Fruit fly (Drosophila melanogaster) whole organism, embryonic: Measurements from ENCODE around the gene Pdi.
A peak's percentile ranks its signal among the peaks of the same experiment; 100 is the strongest.

Experiments
- BEAF-32 ChIP-seq: fragments of 200-800 bp; sonication (Bioruptor generic); optimal IDR thresholded peaks from 3 replicates; lab custom pipeline; 2017; ENCODE audit warnings: missing biosample characterization, missing genetic modification characterization, mild to moderate bottlenecking, moderate library complexity, missing genetic modification reagents
- Blimp-1 ChIP-seq: fragments of 200-800 bp; sonication (Bioruptor generic); optimal IDR thresholded peaks from 3 replicates; lab custom pipeline; 2018; ENCODE audit warnings: missing biosample characterization, missing genetic modification characterization, mild to moderate bottlenecking, moderate library complexity, missing genetic modification reagents
- CG10274 ChIP-seq: fragments of 200-800 bp; sonication (Bioruptor generic); optimal IDR thresholded peaks from 3 replicates; lab custom pipeline; 2017; ENCODE audit warnings: missing biosample characterization, mild to moderate bottlenecking, missing genetic modification characterization
- CG10366 ChIP-seq: fragments of 200-800 bp; sonication (Bioruptor generic); IDR thresholded peaks from 2 replicates; pipeline ENCODE4 v1.3.6; 2022; ENCODE audit warnings: missing biosample characterization, missing genetic modification characterization
- CG14050 ChIP-seq: fragments of 200-800 bp; sonication (Bioruptor generic); IDR thresholded peaks from 3 replicates; pipeline ENCODE4 v1.3.6; 2022; ENCODE audit warnings: missing biosample characterization, missing genetic modification characterization
- CG14710 ChIP-seq: fragments of 200-800 bp; sonication (Bioruptor generic); optimal IDR thresholded peaks from 3 replicates; lab custom pipeline; 2019; ENCODE audit warnings: missing biosample characterization, mild to moderate bottlenecking, missing genetic modification characterization, moderate library complexity
- CG15073 ChIP-seq: fragments of 200-800 bp; sonication (Bioruptor generic); optimal IDR thresholded peaks from 2 replicates; lab custom pipeline; 2016; ENCODE audit warnings: missing biosample characterization, missing genetic modification characterization
- CG17359 ChIP-seq: fragments of 200-800 bp; sonication (Bioruptor generic); optimal IDR thresholded peaks from 3 replicates; lab custom pipeline; 2018; ENCODE audit warnings: missing biosample characterization, mild to moderate bottlenecking, missing genetic modification characterization, moderate library complexity
- CG18262 ChIP-seq: fragments of 200-800 bp; optimal IDR thresholded peaks from 3 replicates; lab custom pipeline; 2019; ENCODE audit warnings: missing biosample characterization, mild to moderate bottlenecking, missing genetic modification characterization, moderate library complexity
- CG3065 ChIP-seq: fragments of 200-800 bp; sonication (Bioruptor generic); optimal IDR thresholded peaks from 2 replicates; lab custom pipeline; 2016; ENCODE audit warnings: missing biosample characterization, missing genetic modification characterization
- CG32532 ChIP-seq: fragments of 200-800 bp; sonication (Bioruptor generic); IDR thresholded peaks from 2 replicates; pipeline ENCODE4 v1.3.6; 2022; ENCODE audit warnings: missing biosample characterization, missing genetic modification characterization
- CG3281 ChIP-seq: fragments of 200-800 bp; sonication (Bioruptor generic); optimal IDR thresholded peaks from 3 replicates; lab custom pipeline; 2017; ENCODE audit warnings: missing biosample characterization, mild to moderate bottlenecking, missing genetic modification characterization
- CG4424 ChIP-seq: fragments of 200-800 bp; sonication (Bioruptor generic); optimal IDR thresholded peaks from 3 replicates; lab custom pipeline; 2016; ENCODE audit warnings: missing biosample characterization, missing genetic modification characterization
- CG4854 ChIP-seq: fragments of 200-800 bp; sonication (Bioruptor generic); optimal IDR thresholded peaks from 2 replicates; lab custom pipeline; 2016; ENCODE audit warnings: missing biosample characterization, missing genetic modification characterization, inconsistent platforms
- CG5180 ChIP-seq: fragments of 200-800 bp; sonication (Bioruptor generic); optimal IDR thresholded peaks from 3 replicates; lab custom pipeline; 2017; ENCODE audit warnings: missing biosample characterization, missing genetic modification characterization, mild to moderate bottlenecking, moderate library complexity, missing genetic modification reagents
- CG6654 ChIP-seq: fragments of 200-800 bp; sonication (Bioruptor generic); optimal IDR thresholded peaks from 2 replicates; lab custom pipeline; 2017; ENCODE audit warnings: missing biosample characterization, mild to moderate bottlenecking, missing genetic modification characterization
- CG6765 ChIP-seq: fragments of 200-800 bp; sonication (Bioruptor generic); optimal IDR thresholded peaks from 3 replicates; lab custom pipeline; 2017; ENCODE audit warnings: missing biosample characterization, mild to moderate bottlenecking, missing genetic modification characterization
- CG7963 ChIP-seq: fragments of 200-800 bp; sonication (Bioruptor generic); IDR thresholded peaks from 3 replicates; pipeline ENCODE4 v1.3.6; 2022; ENCODE audit warnings: missing biosample characterization, missing genetic modification characterization; ENCODE audit not compliant: partially characterized antibody
- CG7987 ChIP-seq: fragments of 200-800 bp; sonication (Bioruptor generic); optimal IDR thresholded peaks from 2 replicates; lab custom pipeline; 2018; ENCODE audit warnings: missing biosample characterization, mild to moderate bottlenecking, missing genetic modification characterization, moderate library complexity
- CkIIα-i1 ChIP-seq: fragments of 200-800 bp; sonication (Bioruptor generic); IDR thresholded peaks from 2 replicates; pipeline ENCODE4 v1.3.6; 2022; ENCODE audit warnings: missing biosample characterization, missing genetic modification characterization
- Dad ChIP-seq: fragments of 200-800 bp; sonication (Bioruptor generic); optimal IDR thresholded peaks from 3 replicates; lab custom pipeline; 2016; ENCODE audit warnings: missing biosample characterization, missing genetic modification characterization
- Deaf1 ChIP-seq: fragments of 200-800 bp; optimal IDR thresholded peaks from 3 replicates; lab custom pipeline; 2019; ENCODE audit warnings: missing biosample characterization, mild to moderate bottlenecking, missing genetic modification characterization, moderate library complexity
- Doc3 ChIP-seq: fragments of 200-800 bp; sonication (Bioruptor generic); IDR thresholded peaks from 3 replicates; pipeline ENCODE4 v1.3.6; 2022; ENCODE audit warnings: missing biosample characterization, missing genetic modification characterization; ENCODE audit not compliant: partially characterized antibody
- Gsc ChIP-seq: fragments of 200-800 bp; sonication (Bioruptor generic); IDR thresholded peaks from 2 replicates; pipeline ENCODE4 v1.3.6; 2022; ENCODE audit warnings: missing biosample characterization, missing genetic modification characterization
- HLH54F ChIP-seq: fragments of 200-800 bp; sonication (Bioruptor generic); optimal IDR thresholded peaks from 3 replicates; lab custom pipeline; 2016; ENCODE audit warnings: missing biosample characterization, missing genetic modification characterization
- HmgD ChIP-seq: fragments of 200-800 bp; sonication (Bioruptor generic); optimal IDR thresholded peaks from 3 replicates; lab custom pipeline; 2016; ENCODE audit warnings: missing biosample characterization, missing genetic modification characterization
- NC2β ChIP-seq: fragments of 200-800 bp; sonication (Bioruptor generic); optimal IDR thresholded peaks from 2 replicates; lab custom pipeline; 2016; ENCODE audit warnings: missing biosample characterization, missing genetic modification characterization
- Oaz ChIP-seq: fragments of 200-800 bp; sonication (Bioruptor generic); IDR thresholded peaks from 2 replicates; pipeline ENCODE4 v1.3.6; 2022; ENCODE audit warnings: missing biosample characterization, missing genetic modification characterization
- Sry-δ ChIP-seq: fragments of 200-800 bp; sonication (Bioruptor generic); optimal IDR thresholded peaks from 2 replicates; lab custom pipeline; 2016; ENCODE audit warnings: missing biosample characterization, missing genetic modification characterization
- Tbp ChIP-seq: fragments of >200 bp; optimal IDR thresholded peaks from 2 replicates; lab custom pipeline; 2018; ENCODE audit warnings: missing biosample characterization, missing genetic modification characterization
- Trl ChIP-seq, 3 experiments: fragments of >200 bp in 2 of 3; fragments of 200-800 bp in 1 of 3; sonication (Bioruptor generic) in 1 of 3; optimal IDR thresholded peaks; 2 replicates in 1 of 3; 3 replicates in 2 of 3; lab custom pipeline; 2016 to 2017; ENCODE audit warnings: missing biosample characterization in 1 of 3, missing genetic modification characterization in 1 of 3
- Xbp1 ChIP-seq: fragments of 200-800 bp; sonication (Bioruptor generic); optimal IDR thresholded peaks from 3 replicates; lab custom pipeline; 2016; ENCODE audit warnings: missing biosample characterization, mild to moderate bottlenecking, missing genetic modification characterization
- caup ChIP-seq: fragments of 200-800 bp; sonication (Bioruptor generic); optimal IDR thresholded peaks from 3 replicates; lab custom pipeline; 2017; ENCODE audit warnings: missing biosample characterization, mild to moderate bottlenecking, missing genetic modification characterization, moderate library complexity; ENCODE audit not compliant: severe bottlenecking
- chm ChIP-seq: fragments of 200-800 bp; sonication (Bioruptor generic); IDR thresholded peaks from 2 replicates; pipeline ENCODE4 v1.3.6; 2022; ENCODE audit warnings: missing biosample characterization, missing genetic modification characterization
- fd96Cb ChIP-seq: fragments of 200-800 bp; sonication (Bioruptor generic); optimal IDR thresholded peaks from 2 replicates; lab custom pipeline; 2018; ENCODE audit warnings: missing biosample characterization, mild to moderate bottlenecking, missing genetic modification characterization, moderate library complexity
- gem ChIP-seq: fragments of 200-800 bp; sonication (Bioruptor generic); optimal IDR thresholded peaks from 2 replicates; lab custom pipeline; 2019; ENCODE audit warnings: missing biosample characterization, mild to moderate bottlenecking, missing genetic modification characterization, moderate library complexity
- gsb ChIP-seq: fragments of 200-800 bp; sonication (Bioruptor generic); IDR thresholded peaks from 2 replicates; pipeline ENCODE4 v1.3.6; 2022; ENCODE audit warnings: missing biosample characterization, missing genetic modification characterization
- jing ChIP-seq: fragments of 200-800 bp; sonication (Bioruptor generic); optimal IDR thresholded peaks from 2 replicates; lab custom pipeline; 2018; ENCODE audit warnings: missing biosample characterization, mild to moderate bottlenecking, missing genetic modification characterization
- ken ChIP-seq: fragments of 200-800 bp; sonication (Bioruptor generic); IDR thresholded peaks from 3 replicates; pipeline ENCODE4 v1.3.6; 2022; ENCODE audit warnings: missing biosample characterization, missing genetic modification characterization
- lab ChIP-seq: fragments of 200-800 bp; sonication (Bioruptor generic); optimal IDR thresholded peaks from 3 replicates; lab custom pipeline; 2017; ENCODE audit warnings: missing biosample characterization, missing genetic modification characterization, mild to moderate bottlenecking, moderate library complexity, missing genetic modification reagents
- lilli ChIP-seq: fragments of 200-800 bp; sonication (Bioruptor generic); optimal IDR thresholded peaks from 3 replicates; lab custom pipeline; 2016; ENCODE audit warnings: missing biosample characterization, missing genetic modification characterization
- pita ChIP-seq: fragments of 200-800 bp; sonication (Bioruptor generic); optimal IDR thresholded peaks from 2 replicates; lab custom pipeline; 2017; ENCODE audit warnings: missing biosample characterization, mild to moderate bottlenecking, missing genetic modification characterization
- pros ChIP-seq: fragments of 200-800 bp; sonication (Bioruptor generic); optimal IDR thresholded peaks from 3 replicates; lab custom pipeline; 2019; ENCODE audit warnings: missing biosample characterization, mild to moderate bottlenecking, missing genetic modification characterization, moderate library complexity
- scrt ChIP-seq: fragments of 200-800 bp; sonication (Bioruptor generic); optimal IDR thresholded peaks from 2 replicates; lab custom pipeline; 2018; ENCODE audit warnings: missing biosample characterization, mild to moderate bottlenecking, missing genetic modification characterization, moderate library complexity
- tll ChIP-seq, 2 experiments: fragments of 200-800 bp in 1 of 2; fragments of >200 bp in 1 of 2; sonication (Bioruptor generic) in 1 of 2; optimal IDR thresholded peaks; 2 replicates each; lab custom pipeline; 2017 to 2019; ENCODE audit warnings: missing biosample characterization in 2 of 2, missing genetic modification characterization in 2 of 2, mild to moderate bottlenecking in 1 of 2, moderate library complexity in 1 of 2
- ttk ChIP-seq: fragments of 200-800 bp; sonication (Bioruptor generic); IDR thresholded peaks from 2 replicates; pipeline ENCODE4 v2.1.2; 2022; ENCODE audit warnings: missing biosample characterization, missing genetic modification characterization
- unpg ChIP-seq: fragments of 200-800 bp; sonication (Bioruptor generic); optimal IDR thresholded peaks from 3 replicates; lab custom pipeline; 2018; ENCODE audit warnings: missing biosample characterization, mild to moderate bottlenecking, missing genetic modification characterization, moderate library complexity

The Pdi gene

dm6 chr3L:15141118-15142003, 1.3 kb downstream of the Pdi start (continued):
- peak; percentile 39 for TF ChIP-seq CG4424
- peak; percentile 51 for TF ChIP-seq scrt (GFP tag; lab: Kevin White, UChicago)
- TF ChIP-seq pros: peak; percentile 81
- no peak for TF ChIP-seq CG6654 (GFP tag; lab: Kevin White, UChicago)
- TF ChIP-seq Doc3: 0 out of 3 replicates have a peak, but pooled peaks have one; percentile 13
- TF ChIP-seq unpg (GFP tag; lab: Kevin White, UChicago): peak; percentile 16
- TF ChIP-seq Sry-δ (GFP tag; lab: Kevin White, UChicago): no peak
- no peak for TF ChIP-seq Oaz (GFP tag; lab: Robert Waterston, UW)
- TF ChIP-seq caup (GFP tag; lab: Kevin White, UChicago): no peak
- peak; percentile 16 for TF ChIP-seq Blimp-1 (GFP tag; lab: Kevin White, UChicago)
- TF ChIP-seq CG3281 (GFP tag; lab: Kevin White, UChicago): no peak
- no peak for TF ChIP-seq CG4854 (GFP tag; lab: Kevin White, UChicago)
- TF ChIP-seq Gsc: no peak
- peak; percentile 17 for TF ChIP-seq CG3065 (GFP tag; lab: Kevin White, UChicago)
- peak; percentile 37; the same call in 1 of the 2 replicates for TF ChIP-seq ttk (GFP tag; lab: Robert Waterston, UW)
- no peak for TF ChIP-seq lab
- no peak for TF ChIP-seq HmgD (GFP tag; lab: Kevin White, UChicago)
- no peak for TF ChIP-seq lilli (GFP tag; lab: Kevin White, UChicago)
- TF ChIP-seq BEAF-32 (GFP tag; lab: Kevin White, UChicago): no peak
- TF ChIP-seq ken (GFP tag; lab: Robert Waterston, UW): peak; percentile 63; the same call in 1 of the 3 replicates
- no peak for TF ChIP-seq CG7963 (GFP tag; lab: Robert Waterston, UW)
- no peak for TF ChIP-seq CG10274 (GFP tag; lab: Kevin White, UChicago)
- no peak for TF ChIP-seq fd96Cb (tag; lab: Kevin White, UChicago)
- no peak for TF ChIP-seq CG17359
- TF ChIP-seq chm (GFP tag; lab: Robert Waterston, UW): peak; percentile 6; the same call in 1 of the 2 replicates
- TF ChIP-seq CG32532: peak; percentile 55; the same call in 1 of the 2 replicates
- TF ChIP-seq Dad (GFP tag; lab: Kevin White, UChicago): no peak
- TF ChIP-seq CG14710 (tag; lab: Kevin White, UChicago): peak; percentile 29
- TF ChIP-seq CG5180 (GFP tag; lab: Kevin White, UChicago): peak; percentile 23
- TF ChIP-seq Trl (optimal IDR thresholded peaks at IDR 0.05; lab: Kevin White, UChicago): peak; percentile 55 to 71
- TF ChIP-seq Trl (GFP tag; optimal IDR thresholded peaks at IDR 0.05; lab: Kevin White, UChicago): no peak
- peak; percentile 51 for TF ChIP-seq gem (tag; lab: Kevin White, UChicago)
- TF ChIP-seq Xbp1 (GFP tag; lab: Kevin White, UChicago): peak; percentile 23
- TF ChIP-seq jing: no peak
- TF ChIP-seq CG10366 (GFP tag; lab: Robert Waterston, UW): peak; percentile 40
- no peak for TF ChIP-seq CG15073 (GFP tag; lab: Kevin White, UChicago)
- TF ChIP-seq HLH54F: no peak
- TF ChIP-seq Deaf1: no peak
- no peak for TF ChIP-seq gsb (GFP tag; lab: Robert Waterston, UW)
- TF ChIP-seq CkIIα-i1 (GFP tag; lab: Robert Waterston, UW): no peak
- no peak for TF ChIP-seq CG7987 (GFP tag; lab: Kevin White, UChicago)
- TF ChIP-seq tll (GFP tag; optimal IDR thresholded peaks at IDR 0.05; lab: Kevin White, UChicago): no peak
- TF ChIP-seq pita (GFP tag; lab: Kevin White, UChicago): no peak
- no peak for TF ChIP-seq CG6765 (GFP tag; lab: Kevin White, UChicago)
- peak; percentile 33 for TF ChIP-seq CG18262 (tag; lab: Kevin White, UChicago)
- TF ChIP-seq CG14050 (GFP tag; lab: Robert Waterston, UW): no peak
- TF ChIP-seq Tbp (GFP tag; lab: Kevin White, UChicago): no peak
- no peak for TF ChIP-seq NC2β (GFP tag; lab: Kevin White, UChicago)
